Fruit fly (Drosophila melanogaster) whole organism, embryonic: Measurements from ENCODE around the gene CG13311.

ENCODE experiments used
- Asciz ChIP-seq: fragments of 200-800 bp; sonication (Bioruptor generic); optimal IDR thresholded peaks from 2 replicates; lab custom pipeline; 2017; ENCODE audit warnings: missing biosample characterization, mild to moderate bottlenecking, missing genetic modification characterization, missing genetic modification reagents
- CG1024 ChIP-seq: fragments of 200-800 bp; sonication (Bioruptor generic); IDR thresholded peaks from 2 replicates; pipeline ENCODE4 v1.3.6; 2022; ENCODE audit warnings: missing biosample characterization, missing genetic modification characterization
- CG10267 ChIP-seq: fragments of 200-800 bp; sonication (Bioruptor generic); optimal IDR thresholded peaks from 2 replicates; lab custom pipeline; 2018; ENCODE audit warnings: missing biosample characterization, mild to moderate bottlenecking, missing genetic modification characterization, moderate library complexity
- CG10366 ChIP-seq: fragments of 200-800 bp; sonication (Bioruptor generic); IDR thresholded peaks from 2 replicates; pipeline ENCODE4 v1.3.6; 2022; ENCODE audit warnings: missing biosample characterization, missing genetic modification characterization
- CG11696 ChIP-seq: fragments of 200-800 bp; sonication (Bioruptor generic); IDR thresholded peaks from 2 replicates; pipeline ENCODE4 v1.3.6; 2022; ENCODE audit warnings: missing biosample characterization, missing genetic modification characterization
- CG14050 ChIP-seq: fragments of 200-800 bp; sonication (Bioruptor generic); IDR thresholded peaks from 3 replicates; pipeline ENCODE4 v1.3.6; 2022; ENCODE audit warnings: missing biosample characterization, missing genetic modification characterization
- CG14441 ChIP-seq: fragments of 200-800 bp; sonication (Bioruptor generic); IDR thresholded peaks from 2 replicates; pipeline ENCODE4 v1.3.6; 2022; ENCODE audit warnings: missing biosample characterization, missing genetic modification characterization
- CG14710 ChIP-seq: fragments of 200-800 bp; sonication (Bioruptor generic); optimal IDR thresholded peaks from 3 replicates; lab custom pipeline; 2019; ENCODE audit warnings: missing biosample characterization, mild to moderate bottlenecking, missing genetic modification characterization, moderate library complexity
- CG1529 ChIP-seq: fragments of 200-800 bp; sonication (Bioruptor generic); optimal IDR thresholded peaks from 3 replicates; lab custom pipeline; 2018; ENCODE audit warnings: missing biosample characterization, missing genetic modification characterization
- CG17328 ChIP-seq: fragments of 200-800 bp; sonication (Bioruptor generic); IDR thresholded peaks from 2 replicates; pipeline ENCODE4 v1.3.6; 2022; ENCODE audit warnings: missing biosample characterization, missing genetic modification characterization
- CG31441 ChIP-seq: fragments of 200-800 bp; sonication (Bioruptor generic); IDR thresholded peaks from 2 replicates; pipeline ENCODE4 v1.3.6; 2022; ENCODE audit warnings: missing biosample characterization, missing genetic modification characterization
- CG32772 ChIP-seq: fragments of 200-800 bp; sonication (Bioruptor generic); IDR thresholded peaks from 2 replicates; pipeline ENCODE4 v1.3.6; 2022; ENCODE audit warnings: missing biosample characterization, missing genetic modification characterization
- CG3726 ChIP-seq: fragments of 200-800 bp; sonication (Bioruptor generic); IDR thresholded peaks from 3 replicates; pipeline ENCODE4, ENCODE4 v1.3.6; 2022; ENCODE audit warnings: missing biosample characterization, missing genetic modification characterization
- CG3995 ChIP-seq: fragments of 200-800 bp; sonication (Bioruptor generic); optimal IDR thresholded peaks from 3 replicates; lab custom pipeline; 2016; ENCODE audit warnings: missing biosample characterization, missing genetic modification characterization
- CG4360 ChIP-seq: fragments of 200-800 bp; sonication (Bioruptor generic); IDR thresholded peaks from 2 replicates; pipeline ENCODE4 v1.3.6; 2022; ENCODE audit warnings: missing biosample characterization, missing genetic modification characterization
- CG4730 ChIP-seq: fragments of 200-800 bp; sonication (Bioruptor generic); IDR thresholded peaks from 2 replicates; pipeline ENCODE4 v1.3.6; 2022; ENCODE audit warnings: missing biosample characterization, missing genetic modification characterization
- CG8765 ChIP-seq: fragments of 200-800 bp; sonication (Bioruptor generic); IDR thresholded peaks from 2 replicates; pipeline ENCODE4 v1.3.6; 2022; ENCODE audit warnings: missing biosample characterization, missing genetic modification characterization
- CG8924 ChIP-seq: fragments of 200-800 bp; optimal IDR thresholded peaks from 3 replicates; lab custom pipeline; 2019; ENCODE audit warnings: missing biosample characterization, mild to moderate bottlenecking, missing genetic modification characterization, moderate library complexity
- Chrac-16 ChIP-seq: fragments of 200-800 bp; sonication (Bioruptor generic); optimal IDR thresholded peaks from 3 replicates; lab custom pipeline; 2016; ENCODE audit warnings: missing biosample characterization, missing genetic modification characterization
- Dad ChIP-seq: fragments of 200-800 bp; sonication (Bioruptor generic); optimal IDR thresholded peaks from 3 replicates; lab custom pipeline; 2016; ENCODE audit warnings: missing biosample characterization, missing genetic modification characterization
- GATAe ChIP-seq: fragments of 200-800 bp; sonication (Bioruptor generic); conservative IDR thresholded peaks from 2 replicates; pipeline ENCODE4 v1.3.6; 2022; ENCODE audit warnings: missing biosample characterization, missing genetic modification characterization
- Hand ChIP-seq: fragments of 200-800 bp; sonication (Bioruptor generic); optimal IDR thresholded peaks from 2 replicates; lab custom pipeline; 2017; ENCODE audit warnings: mild to moderate bottlenecking, missing biosample characterization, missing genetic modification reagents, missing genetic modification characterization
- Mrtf ChIP-seq: fragments of 200-800 bp; sonication (Bioruptor generic); IDR thresholded peaks from 3 replicates; pipeline ENCODE4 v1.3.6; 2022; ENCODE audit warnings: missing biosample characterization, missing genetic modification characterization
- Optix ChIP-seq: fragments of 200-800 bp; sonication (Bioruptor generic); IDR thresholded peaks from 3 replicates; pipeline ENCODE4 v1.3.6; 2022; ENCODE audit warnings: missing biosample characterization, missing genetic modification characterization
- Ravus ChIP-seq: fragments of 200-800 bp; sonication (Bioruptor generic); IDR thresholded peaks from 2 replicates; pipeline ENCODE4 v1.3.6; 2022; ENCODE audit warnings: missing biosample characterization, missing genetic modification characterization
- Spps ChIP-seq: fragments of 200-800 bp; sonication (Bioruptor generic); optimal IDR thresholded peaks from 2 replicates; lab custom pipeline; 2018; ENCODE audit warnings: missing biosample characterization, mild to moderate bottlenecking, missing genetic modification characterization
- Stat92E ChIP-seq, 3 experiments: fragments of >200 bp in 2 of 3; fragments of 200-800 bp in 1 of 3; sonication (Bioruptor generic) in 1 of 3; optimal IDR thresholded peaks; 2 replicates each; lab custom pipeline; 2017 to 2019; ENCODE audit warnings: missing biosample characterization in 3 of 3, missing genetic modification characterization in 3 of 3, mild to moderate bottlenecking in 1 of 3, moderate library complexity in 1 of 3
- ap ChIP-seq: fragments of 200-800 bp; sonication (Bioruptor generic); IDR thresholded peaks from 2 replicates; pipeline ENCODE4 v1.3.6; 2022; ENCODE audit warnings: missing biosample characterization, missing genetic modification characterization
- az2 ChIP-seq: fragments of 200-800 bp; sonication (Bioruptor generic); optimal IDR thresholded peaks from 3 replicates; lab custom pipeline; 2016; ENCODE audit warnings: missing biosample characterization, missing genetic modification characterization
- cg ChIP-seq: fragments of 200-800 bp; sonication (Bioruptor generic); optimal IDR thresholded peaks from 3 replicates; lab custom pipeline; 2019; ENCODE audit warnings: missing biosample characterization, mild to moderate bottlenecking, missing genetic modification characterization, moderate library complexity
- ci ChIP-seq: fragments of 200-800 bp; sonication (Bioruptor generic); IDR thresholded peaks from 3 replicates; pipeline ENCODE4 v1.3.6; 2022; ENCODE audit warnings: missing biosample characterization, missing genetic modification characterization
- dati ChIP-seq: fragments of 200-800 bp; sonication (Bioruptor generic); IDR thresholded peaks from 2 replicates; pipeline ENCODE4 v1.3.6; 2022; ENCODE audit warnings: missing biosample characterization, missing genetic modification characterization
- dimm ChIP-seq: fragments of 200-800 bp; sonication (Bioruptor generic); IDR thresholded peaks from 2 replicates; pipeline ENCODE4 v1.3.6; 2022; ENCODE audit warnings: missing biosample characterization, missing genetic modification characterization
- esg ChIP-seq: fragments of 200-800 bp; sonication (Bioruptor generic); conservative IDR thresholded peaks from 2 replicates; pipeline ENCODE4 v1.3.6; 2022; ENCODE audit warnings: missing biosample characterization, missing genetic modification characterization
- fd102C ChIP-seq: fragments of 200-800 bp; sonication (Bioruptor generic); optimal IDR thresholded peaks from 2 replicates; lab custom pipeline; 2018; ENCODE audit warnings: missing biosample characterization, mild to moderate bottlenecking, missing genetic modification characterization, moderate library complexity
- hkb ChIP-seq, 2 experiments: fragments of 200-800 bp in 1 of 2; fragments of >200 bp in 1 of 2; sonication (Bioruptor generic) in 1 of 2; IDR thresholded peaks in 1 of 2; optimal IDR thresholded peaks in 1 of 2; 2 replicates each; pipeline versions ENCODE4 v1.3.6 to Lab custom; 2017 to 2022; ENCODE audit warnings: missing biosample characterization in 1 of 2, missing genetic modification characterization in 1 of 2
- jigr1 ChIP-seq: fragments of 200-800 bp; sonication (Bioruptor generic); IDR thresholded peaks from 3 replicates; pipeline ENCODE4 v1.3.6; 2022; ENCODE audit warnings: missing biosample characterization, missing genetic modification characterization
- ken ChIP-seq: fragments of 200-800 bp; sonication (Bioruptor generic); IDR thresholded peaks from 3 replicates; pipeline ENCODE4 v1.3.6; 2022; ENCODE audit warnings: missing biosample characterization, missing genetic modification characterization
- nerfin-1 ChIP-seq: fragments of 200-800 bp; sonication (Bioruptor generic); optimal IDR thresholded peaks from 3 replicates; lab custom pipeline; 2019; ENCODE audit warnings: missing biosample characterization, mild to moderate bottlenecking, missing genetic modification characterization, moderate library complexity
- otp ChIP-seq: fragments of 200-800 bp; sonication (Bioruptor generic); IDR thresholded peaks from 3 replicates; pipeline ENCODE4, ENCODE4 v1.3.6; 2022; ENCODE audit warnings: missing biosample characterization, missing genetic modification characterization
- peb ChIP-seq: fragments of 200-800 bp; sonication (Bioruptor generic); IDR thresholded peaks from 2 replicates; pipeline ENCODE4 v1.3.6; 2022; ENCODE audit warnings: missing biosample characterization, missing genetic modification characterization
- prd ChIP-seq, 3 experiments: fragments of >200 bp in 2 of 3; fragments of 200-800 bp in 1 of 3; sonication (Bioruptor generic) in 1 of 3; optimal IDR thresholded peaks in 2 of 3; IDR thresholded peaks in 1 of 3; 2 replicates in 2 of 3; 3 replicates in 1 of 3; pipeline versions ENCODE4 v1.3.6 to Lab custom; 2017 to 2022; ENCODE audit warnings: missing biosample characterization in 1 of 3, missing genetic modification characterization in 1 of 3
- ranshi ChIP-seq: fragments of 200-800 bp; sonication (Bioruptor generic); IDR thresholded peaks from 2 replicates; pipeline ENCODE4 v1.3.6; 2022; ENCODE audit warnings: missing biosample characterization, missing genetic modification characterization
- row ChIP-seq: fragments of 200-800 bp; sonication (Bioruptor generic); IDR thresholded peaks from 3 replicates; pipeline ENCODE4 v1.3.6; 2022; ENCODE audit warnings: missing biosample characterization, missing genetic modification characterization
- sens-2 ChIP-seq: fragments of 200-800 bp; sonication (Bioruptor generic); IDR thresholded peaks from 2 replicates; pipeline ENCODE4 v1.3.6; 2022; ENCODE audit warnings: missing biosample characterization, missing genetic modification characterization
- sr ChIP-seq: fragments of 200-800 bp; sonication (Bioruptor generic); IDR thresholded peaks from 3 replicates; pipeline ENCODE4 v1.3.6; 2022; ENCODE audit warnings: missing biosample characterization, missing genetic modification characterization
- stwl ChIP-seq: fragments of 200-800 bp; sonication (Bioruptor generic); optimal IDR thresholded peaks from 3 replicates; lab custom pipeline; 2018; ENCODE audit warnings: missing biosample characterization, mild to moderate bottlenecking, missing genetic modification characterization, moderate library complexity
- tgo ChIP-seq: fragments of 200-800 bp; sonication (Bioruptor generic); IDR thresholded peaks from 3 replicates; pipeline ENCODE4 v1.3.6; 2022; ENCODE audit warnings: missing biosample characterization, missing genetic modification characterization
- unpg ChIP-seq: fragments of 200-800 bp; sonication (Bioruptor generic); optimal IDR thresholded peaks from 3 replicates; lab custom pipeline; 2018; ENCODE audit warnings: missing biosample characterization, mild to moderate bottlenecking, missing genetic modification characterization, moderate library complexity
- zfh1 ChIP-seq: fragments of 200-800 bp; sonication (Bioruptor generic); IDR thresholded peaks from 3 replicates; pipeline ENCODE4 v1.3.6; 2022; ENCODE audit warnings: missing biosample characterization, missing genetic modification characterization

Gene CG13311

dm6 chr3L:8765493-8765892 is 36.5 kb downstream of the CG13311 start (continued):
- no peak for TF ChIP-seq CG3995
- TF ChIP-seq CG10267 (tag; lab: Kevin White, UChicago): peak; percentile 78
- TF ChIP-seq fd102C (GFP tag; lab: Kevin White, UChicago): no peak
- peak; percentile 10 for TF ChIP-seq cg (GFP tag; lab: Kevin White, UChicago)
- peak; percentile 80 for TF ChIP-seq unpg
- peak; percentile 7; the same call in 1 of the 2 replicates for TF ChIP-seq dimm (GFP tag; lab: Robert Waterston, UW)
- TF ChIP-seq CG10366 (GFP tag; lab: Robert Waterston, UW): peak; percentile 54
- no peak for TF ChIP-seq hkb (optimal IDR thresholded peaks at IDR 0.05; lab: Kevin White, UChicago)
- TF ChIP-seq hkb (GFP tag; IDR thresholded peaks at IDR 0.05; lab: Robert Waterston, UW): peak; percentile 31
- TF ChIP-seq Stat92E (GFP tag; optimal IDR thresholded peaks at IDR 0.05; lab: Kevin White, UChicago): no peak
- no peak for TF ChIP-seq row (GFP tag; lab: Robert Waterston, UW)
- TF ChIP-seq CG11696 (GFP tag; lab: Robert Waterston, UW): 0 out of 2 replicates have a peak, but pooled peaks have one; percentile 8
- peak; percentile 47; the same call in 1 of the 2 replicates for TF ChIP-seq dati
- peak; percentile 18; the same call in 1 of the 2 replicates for TF ChIP-seq CG8765 (GFP tag; lab: Robert Waterston, UW)
- peak; percentile 37 for TF ChIP-seq CG14710 (tag; lab: Kevin White, UChicago)
- peak; percentile 37; the same call in 2 of the 3 replicates for TF ChIP-seq CG14050 (GFP tag; lab: Robert Waterston, UW)
- TF ChIP-seq peb (GFP tag; lab: Robert Waterston, UW): peak; percentile 65
- peak; percentile 85 for TF ChIP-seq CG17328
- peak; percentile 67 for TF ChIP-seq ap (GFP tag; lab: Robert Waterston, UW)
- peak; percentile 53 for TF ChIP-seq CG32772 (GFP tag; lab: Robert Waterston, UW)
- peak; percentile 6; the same call in 1 of the 2 replicates for TF ChIP-seq Ravus (GFP tag; lab: Robert Waterston, UW)
- TF ChIP-seq CG4360 (GFP tag; lab: Robert Waterston, UW): 0 out of 2 replicates have a peak, but pooled peaks have one; percentile 4
- TF ChIP-seq az2 (GFP tag; lab: Kevin White, UChicago): no peak
- peak; percentile 62 for TF ChIP-seq CG1024
- TF ChIP-seq otp: peak; percentile 73
- TF ChIP-seq CG14441 (GFP tag; lab: Robert Waterston, UW): peak; percentile 42; the same call in 1 of the 2 replicates
- no peak for TF ChIP-seq Asciz (GFP tag; lab: Kevin White, UChicago)
- TF ChIP-seq zfh1 (GFP tag; lab: Robert Waterston, UW): peak; percentile 74
- peak; percentile 14; the same call in 1 of the 2 replicates for TF ChIP-seq esg
- TF ChIP-seq sr (GFP tag; lab: Robert Waterston, UW): 0 out of 3 replicates have a peak, but pooled peaks have one; percentile 17
- peak; percentile 88 for TF ChIP-seq ci (GFP tag; lab: Robert Waterston, UW)
- no peak for TF ChIP-seq GATAe (GFP tag; lab: Robert Waterston, UW)
- peak; percentile 58 for TF ChIP-seq Spps (tag; lab: Kevin White, UChicago)
- peak; percentile 59 for TF ChIP-seq ken (GFP tag; lab: Robert Waterston, UW)
- TF ChIP-seq jigr1 (GFP tag; lab: Robert Waterston, UW): peak; percentile 5; the same call in 1 of the 3 replicates
- no peak for TF ChIP-seq nerfin-1 (tag; lab: Kevin White, UChicago)
- no peak for TF ChIP-seq CG8924
- peak; percentile 39; the same call in 1 of the 3 replicates for TF ChIP-seq Mrtf (GFP tag; lab: Robert Waterston, UW)
- TF ChIP-seq Chrac-16 (GFP tag; lab: Kevin White, UChicago): no peak
- peak; percentile 64 for TF ChIP-seq sens-2 (GFP tag; lab: Robert Waterston, UW)
- TF ChIP-seq Hand (GFP tag; lab: Kevin White, UChicago): no peak
- TF ChIP-seq Optix (GFP tag; lab: Robert Waterston, UW): peak; percentile 54; the same call in 1 of the 3 replicates
- peak; percentile 6 for TF ChIP-seq tgo (GFP tag; lab: Robert Waterston, UW)
- TF ChIP-seq ranshi: peak; percentile 42
- TF ChIP-seq CG3726 (GFP tag; lab: Robert Waterston, UW): peak; percentile 7; the same call in 1 of the 3 replicates
- TF ChIP-seq CG1529: no peak
- peak; percentile 82; the same call in 1 of the 2 replicates for TF ChIP-seq CG31441
- peak; percentile 8; the same call in 1 of the 2 replicates for TF ChIP-seq CG4730 (GFP tag; lab: Robert Waterston, UW)
- no peak for TF ChIP-seq prd (optimal IDR thresholded peaks at IDR 0.05; lab: Kevin White, UChicago)
- peak; percentile 18; the same call in 2 of the 3 replicates for TF ChIP-seq prd (GFP tag; IDR thresholded peaks at IDR 0.05; lab: Robert Waterston, UW)
- TF ChIP-seq stwl (tag; lab: Kevin White, UChicago): peak; percentile 20
- no peak for TF ChIP-seq Dad
